Worm (Caenorhabditis elegans): ENCODE results near the gene nphp-2.
A peak's percentile ranks its signal among the peaks of the same experiment; 100 is the strongest.

Gene nphp-2

ce11 chrV:1927015-1927414 lies 31.4 kb downstream of the nphp-2 start, which contains the start of gene T06A1.5 (continued):
- TF ChIP-seq dve-1 (tag; optimal IDR thresholded peaks at IDR 0.05; ENCODE audit: insufficient read depth): peak; percentile 66
- TF ChIP-seq lin-1 (GFP tag; IDR thresholded peaks at IDR 0.05): no peak
- TF ChIP-seq hlh-11 (tag; optimal IDR thresholded peaks at IDR 0.05): peak; percentile 49
- TF ChIP-seq F26F4.8 (GFP tag; conservative IDR thresholded peaks at IDR 0.05): no peak
- TF ChIP-seq unc-62 (GFP tag; optimal IDR thresholded peaks at IDR 0.05 in 1 of 2): peak in 1 of 2 experiments; percentile 22
- TF ChIP-seq unc-62 (tag; optimal IDR thresholded peaks at IDR 0.05): no peak
- TF ChIP-seq mxl-3 (GFP tag; optimal IDR thresholded peaks at IDR 0.05): peak; percentile 1
- TF ChIP-seq dmd-8 (GFP tag; IDR thresholded peaks at IDR 0.05): no peak
- TF ChIP-seq mes-2 (tag; optimal IDR thresholded peaks at IDR 0.05; ENCODE audit: poor library complexity, severe bottlenecking): no peak
- TF ChIP-seq nhr-28 (tag; optimal IDR thresholded peaks at IDR 0.05): peak; percentile 86
- TF ChIP-seq snpc-1.2 (GFP tag; IDR thresholded peaks at IDR 0.05): no peak
- TF ChIP-seq nhr-77 (tag; optimal IDR thresholded peaks at IDR 0.05): no peak
- TF ChIP-seq ztf-7 (tag; optimal IDR thresholded peaks at IDR 0.05): no peak
- no peak for TF ChIP-seq daf-16 (GFP tag; optimal IDR thresholded peaks at IDR 0.05)
- TF ChIP-seq daf-16 (tag; optimal IDR thresholded peaks at IDR 0.05): peak; percentile 51
- TF ChIP-seq dmd-6 (GFP tag; IDR thresholded peaks at IDR 0.05): peak; percentile 61; the same call in 1 of the 2 replicates
- TF ChIP-seq nhr-25 (tag; optimal IDR thresholded peaks at IDR 0.05; ENCODE audit: borderline replicate concordance, insufficient read depth): no peak

DNA sequence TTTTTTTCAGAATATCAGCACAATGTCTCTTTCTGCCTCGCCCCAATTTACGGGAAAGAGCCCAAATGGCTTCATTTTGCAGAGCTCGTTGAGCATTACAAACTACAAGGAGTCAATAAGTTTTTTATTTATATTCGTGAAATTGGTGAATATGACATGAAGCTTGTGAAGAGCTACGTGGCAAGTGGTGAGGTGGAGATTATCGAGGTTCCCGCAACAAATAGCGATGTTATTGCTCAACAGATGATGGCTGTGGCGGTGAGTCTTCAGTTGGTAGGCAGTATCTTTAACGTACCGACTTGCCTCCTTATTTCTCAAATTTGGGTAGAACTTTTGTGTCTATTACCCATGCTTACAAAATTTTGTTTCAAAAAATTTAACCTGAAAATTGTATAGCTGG lies 32.9 kb downstream of the nphp-2 start:
- TF ChIP-seq nhr-10 (tag; optimal IDR thresholded peaks at IDR 0.05) (no peak), T26A8.4 (GFP tag; IDR thresholded peaks at IDR 0.05) (no peak), nhr-11 (tag; optimal IDR thresholded peaks at IDR 0.05) (no peak), Y5F2A.4 (GFP tag; optimal IDR thresholded peaks at IDR 0.05) (no peak), nhr-42 (GFP tag; IDR thresholded peaks at IDR 0.05) (no peak), aha-1 (tag) (peak; percentile 95), nhr-111 (GFP tag; optimal IDR thresholded peaks at IDR 0.05) (no peak), ztf-11 (tag; optimal IDR thresholded peaks at IDR 0.05) (no peak)

- TF ChIP-seq ceh-20 (GFP tag; IDR thresholded peaks at IDR 0.05): no peak
- peak; percentile 71 for TF ChIP-seq aha-1 (tag)
- no peak for TF ChIP-seq ztf-7 (tag; optimal IDR thresholded peaks at IDR 0.05)
- peak in 1 of 2 experiments; percentile 26 for TF ChIP-seq unc-62 (GFP tag; optimal IDR thresholded peaks at IDR 0.05 in 1 of 2)
- no peak for TF ChIP-seq unc-62 (tag; optimal IDR thresholded peaks at IDR 0.05)
- no peak for TF ChIP-seq lir-3 (tag; optimal IDR thresholded peaks at IDR 0.05)
These were observed 39.9 kb downstream of the nphp-2 start for ce11 chrV:1935494-1935893.

DNA sequence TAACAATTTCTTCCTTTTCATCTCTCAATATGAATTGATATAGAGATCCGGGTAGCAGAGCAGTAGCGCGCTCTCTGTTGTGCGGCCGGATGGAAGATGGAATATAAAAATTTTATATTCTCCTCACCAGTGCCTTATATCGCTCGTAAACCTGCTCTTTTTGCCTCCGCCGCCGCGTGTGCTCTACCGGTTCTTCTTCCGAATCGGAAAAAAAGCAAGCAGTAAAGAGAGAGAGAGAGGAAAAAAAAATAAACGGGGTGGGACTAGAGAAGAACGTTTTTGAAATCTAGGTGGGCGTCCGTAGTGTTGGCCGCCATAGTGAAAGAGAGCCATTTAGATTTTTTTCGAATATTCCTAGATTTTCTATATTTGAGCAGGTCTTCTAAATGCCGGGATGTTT lies 42.4 kb downstream of the nphp-2 start, which contains the start of gene glb-25:
Gene glb-25 (plus strand): TSS at position 301 of the 400 bp plus-strand sequence.
- TF ChIP-seq ceh-32 (tag; optimal IDR thresholded peaks at IDR 0.05; ENCODE audit: poor library complexity) (no peak), nhr-77 (tag; optimal IDR thresholded peaks at IDR 0.05) (no peak)

DNA sequence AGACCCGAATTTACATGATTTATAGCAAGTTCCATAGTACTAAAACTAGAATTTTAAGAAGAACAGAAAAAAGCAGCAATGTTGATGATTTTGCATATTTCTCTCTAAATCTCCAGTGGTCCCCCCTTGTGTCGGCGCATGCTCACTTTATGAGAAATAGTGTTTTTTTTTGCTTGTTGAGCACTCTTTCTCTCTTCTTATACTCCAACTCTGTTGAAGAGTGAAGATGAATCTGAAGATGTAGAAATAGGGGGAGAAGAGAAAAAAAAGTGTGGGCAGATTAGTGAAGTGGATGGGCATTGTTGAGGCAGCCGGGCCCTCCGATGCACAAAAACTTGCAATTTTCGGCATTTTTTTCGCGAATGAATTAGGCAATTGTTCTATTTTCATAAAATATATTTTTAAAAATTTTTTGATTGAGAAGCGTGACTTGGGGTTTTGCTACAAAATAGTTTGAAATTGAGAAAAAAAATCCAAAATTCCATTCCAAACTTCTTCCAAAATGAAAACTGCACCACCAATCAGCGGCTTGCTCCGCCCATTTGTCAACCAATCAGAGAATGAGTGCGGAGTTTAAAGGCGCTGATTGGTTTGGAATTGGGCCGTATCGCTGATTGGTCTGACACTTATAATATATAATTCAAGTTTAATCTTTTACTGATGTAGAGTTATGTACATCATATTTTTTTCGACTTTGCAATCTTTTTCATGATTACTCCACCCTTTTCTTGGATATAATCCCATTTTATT lies 45.1 kb downstream of the nphp-2 start:
- TF ChIP-seq F37D6.2 (tag; optimal IDR thresholded peaks at IDR 0.05): no peak
- TF ChIP-seq aha-1 (tag): peak; percentile 81
- no peak for TF ChIP-seq lin-1 (GFP tag; IDR thresholded peaks at IDR 0.05)
- peak; percentile 63 for TF ChIP-seq fkh-10 (GFP tag; optimal IDR thresholded peaks at IDR 0.05)
- no peak for TF ChIP-seq fos-1 (tag; optimal IDR thresholded peaks at IDR 0.05)

DNA sequence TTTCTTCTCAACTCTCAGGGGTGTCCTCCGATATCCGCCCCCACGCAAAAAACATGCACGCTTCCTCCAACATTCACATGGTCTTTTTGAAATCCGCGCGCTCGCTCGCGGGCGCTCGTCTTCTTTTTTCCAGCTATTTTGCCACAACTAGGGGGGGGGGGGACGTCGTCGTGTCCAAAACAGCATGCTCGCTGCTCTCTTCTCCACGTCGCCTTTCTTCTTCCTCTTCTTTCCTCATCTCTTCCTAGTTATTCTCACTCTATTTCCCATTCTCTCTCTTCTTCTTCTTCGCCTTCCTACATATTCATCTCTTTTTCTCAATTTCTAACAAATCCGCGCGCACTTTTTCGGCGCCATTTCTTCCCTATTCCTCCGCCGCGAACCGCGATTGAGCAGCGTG lies 47.9 kb downstream of the nphp-2 start:
- TF ChIP-seq F26F4.8 (GFP tag; conservative IDR thresholded peaks at IDR 0.05): no peak
- TF ChIP-seq skn-1 (tag; optimal IDR thresholded peaks at IDR 0.05): no peak
- TF ChIP-seq fos-1 (tag; optimal IDR thresholded peaks at IDR 0.05): no peak
- no peak for TF ChIP-seq dmd-8 (GFP tag; IDR thresholded peaks at IDR 0.05)
- no peak for TF ChIP-seq lin-13 (GFP tag; optimal IDR thresholded peaks at IDR 0.05)
- peak; percentile 86 for TF ChIP-seq fkh-10 (GFP tag; optimal IDR thresholded peaks at IDR 0.05)
- no peak for TF ChIP-seq lir-3 (tag; optimal IDR thresholded peaks at IDR 0.05)
- TF ChIP-seq lin-1 (GFP tag; IDR thresholded peaks at IDR 0.05): no peak
- TF ChIP-seq ceh-28 (tag; optimal IDR thresholded peaks at IDR 0.05): no peak
- peak; percentile 11 for TF ChIP-seq hlh-30 (tag; optimal IDR thresholded peaks at IDR 0.05; ENCODE audit: insufficient read depth)
- TF ChIP-seq sdz-12 (GFP tag; optimal IDR thresholded peaks at IDR 0.05): no peak
- TF ChIP-seq Y48G9A.11 (GFP tag; IDR thresholded peaks at IDR 0.05): no peak
- peak in 1 of 2 experiments; percentile 72 for TF ChIP-seq mdl-1 (tag; optimal IDR thresholded peaks at IDR 0.05)
- TF ChIP-seq tra-1 (GFP tag; IDR thresholded peaks at IDR 0.05): no peak
- no peak for TF ChIP-seq zip-11 (GFP tag; IDR thresholded peaks at IDR 0.05)
- TF ChIP-seq egl-27 (tag; optimal IDR thresholded peaks at IDR 0.05): no peak
